Worm (Caenorhabditis elegans) whole organism, young adult: ENCODE measurements around the gene aqp-10.

ENCODE experiments used
- B0019.2 ChIP-seq: fragments of 200-800 bp; sonication (Bioruptor generic); conservative IDR thresholded peaks from 2 replicates; pipeline ENCODE4 v1.3.6; 2022; ENCODE audit warnings: missing genetic modification reagents, missing genetic modification characterization, missing compliant biosample characterization
- B0035.1 ChIP-seq: sonication (generic microtip); optimal IDR thresholded peaks from 2 replicates; lab custom pipeline; 2016; ENCODE audit warnings: missing genetic modification characterization, mild to moderate bottlenecking, missing compliant biosample characterization, missing genotype, missing genetic modification reagents
- C17E4.6 ChIP-seq: fragments of 200-800 bp; sonication (Bioruptor generic); IDR thresholded peaks from 2 replicates; pipeline ENCODE4 v1.3.6; 2022; ENCODE audit warnings: missing genetic modification reagents, missing genetic modification characterization, missing compliant biosample characterization
- D2030.7 ChIP-seq: fragments of 200-800 bp; sonication (Bioruptor generic); IDR thresholded peaks from 2 replicates; pipeline ENCODE4 v1.3.6; 2022; ENCODE audit warnings: missing genetic modification reagents, missing genetic modification characterization, missing compliant biosample characterization
- F33H1.4 ChIP-seq: fragments of 200-800 bp; sonication (Bioruptor generic); IDR thresholded peaks from 2 replicates; pipeline ENCODE4 v1.3.6; 2022; ENCODE audit warnings: missing genetic modification reagents, missing genetic modification characterization, missing compliant biosample characterization
- T26A5.8 ChIP-seq: sonication (generic microtip); optimal IDR thresholded peaks from 2 replicates; lab custom pipeline; 2016; ENCODE audit warnings: missing genetic modification characterization, missing compliant biosample characterization
- Y79H2A.3 ChIP-seq: fragments of 200-800 bp; sonication (Bioruptor generic); conservative IDR thresholded peaks from 2 replicates; pipeline ENCODE4 v1.3.6; 2022; ENCODE audit warnings: missing genetic modification reagents, missing genetic modification characterization, missing compliant biosample characterization
- akir-1 ChIP-seq: fragments of 200-800 bp; sonication (Bioruptor generic); optimal IDR thresholded peaks from 2 replicates; lab custom pipeline; 2018; ENCODE audit warnings: mild to moderate bottlenecking, missing genetic modification characterization, moderate library complexity, missing compliant biosample characterization
- aptf-2 ChIP-seq: fragments of 200-800 bp; sonication (Bioruptor generic); conservative IDR thresholded peaks from 2 replicates; pipeline ENCODE4 v1.3.6; 2022; ENCODE audit warnings: missing genetic modification reagents, missing genetic modification characterization, missing compliant biosample characterization
- athp-1 ChIP-seq: sonication (generic microtip); optimal IDR thresholded peaks from 2 replicates; lab custom pipeline; 2017; ENCODE audit warnings: mild to moderate bottlenecking, missing genetic modification characterization, missing compliant biosample characterization
- attf-6 ChIP-seq: fragments of 200-800 bp; sonication (Bioruptor generic); IDR thresholded peaks from 2 replicates; pipeline ENCODE4 v1.3.6; 2022; ENCODE audit warnings: missing genetic modification reagents, missing genetic modification characterization, missing compliant biosample characterization
- ccch-3 ChIP-seq: fragments of 200-800 bp; sonication (Bioruptor generic); optimal IDR thresholded peaks from 2 replicates; lab custom pipeline; 2018; ENCODE audit warnings: mild to moderate bottlenecking, missing genetic modification characterization, missing compliant biosample characterization
- ceh-91 ChIP-seq: fragments of 200-800 bp; sonication (Bioruptor generic); IDR thresholded peaks from 2 replicates; pipeline ENCODE4 v1.3.6; 2022; ENCODE audit warnings: missing genetic modification reagents, missing genetic modification characterization, missing compliant biosample characterization
- dpff-1 ChIP-seq: sonication (generic microtip); optimal IDR thresholded peaks from 2 replicates; lab custom pipeline; 2017; ENCODE audit warnings: mild to moderate bottlenecking, missing genetic modification characterization, missing compliant biosample characterization
- egrh-3 ChIP-seq: fragments of 200-800 bp; sonication (Bioruptor generic); IDR thresholded peaks from 2 replicates; pipeline ENCODE4 v1.3.6; 2022; ENCODE audit warnings: missing genetic modification reagents, missing genetic modification characterization, missing compliant biosample characterization
- hlh-26 ChIP-seq: fragments of 200-800 bp; sonication (Bioruptor generic); conservative IDR thresholded peaks from 2 replicates; pipeline ENCODE4 v1.3.6; 2022; ENCODE audit warnings: missing genetic modification reagents, missing genetic modification characterization, missing compliant biosample characterization
- lag-1 ChIP-seq: fragments of 200-800 bp; sonication (Bioruptor generic); IDR thresholded peaks from 2 replicates; pipeline ENCODE4 v1.3.6; 2022; ENCODE audit warnings: missing genetic modification reagents, missing genetic modification characterization, missing compliant biosample characterization
- lin-35 ChIP-seq, 3 experiments: fragments of 150-350 bp in 2 of 3; sonication (generic microtip) in 1 of 3; optimal IDR thresholded peaks; 2 replicates each; lab custom pipeline; 2014 to 2018; ENCODE audit warnings: missing biosample characterization in 3 of 3, missing genetic modification characterization in 3 of 3, missing genetic modification reagents in 3 of 3
- lin-40 ChIP-seq: sonication (generic microtip); optimal IDR thresholded peaks from 2 replicates; lab custom pipeline; 2016; ENCODE audit warnings: missing genetic modification characterization, mild to moderate bottlenecking, missing compliant biosample characterization, missing genotype, missing genetic modification reagents
- lir-1 ChIP-seq: fragments of 200-800 bp; sonication (Bioruptor generic); conservative IDR thresholded peaks from 2 replicates; pipeline ENCODE4 v1.3.6; 2022; ENCODE audit warnings: missing genetic modification reagents, missing genetic modification characterization, missing compliant biosample characterization
- lsl-1 ChIP-seq: fragments of 200-800 bp; sonication (Bioruptor generic); optimal IDR thresholded peaks from 2 replicates; lab custom pipeline; 2018; ENCODE audit warnings: mild to moderate bottlenecking, missing genetic modification characterization, moderate library complexity, missing compliant biosample characterization
- madf-8 ChIP-seq: fragments of 200-800 bp; sonication (Bioruptor generic); conservative IDR thresholded peaks from 2 replicates; pipeline ENCODE4 v1.3.6; 2022; ENCODE audit warnings: missing genetic modification reagents, missing genetic modification characterization, missing compliant biosample characterization
- nfya-2 ChIP-seq: fragments of 200-800 bp; sonication (Bioruptor generic); IDR thresholded peaks from 2 replicates; pipeline ENCODE4 v1.3.6; 2022; ENCODE audit warnings: missing genetic modification reagents, missing genetic modification characterization, missing compliant biosample characterization
- nfyb-1 ChIP-seq: fragments of 200-800 bp; sonication (Bioruptor generic); IDR thresholded peaks from 2 replicates; pipeline ENCODE4 v1.3.6; 2022; ENCODE audit warnings: missing genetic modification reagents, missing genetic modification characterization, missing compliant biosample characterization
- nhr-120 ChIP-seq: fragments of 200-800 bp; sonication (Bioruptor generic); IDR thresholded peaks from 2 replicates; pipeline ENCODE4 v1.3.6; 2022; ENCODE audit warnings: missing genetic modification characterization, missing compliant biosample characterization
- nhr-27 ChIP-seq: fragments of 200-800 bp; sonication (Bioruptor generic); optimal IDR thresholded peaks from 2 replicates; lab custom pipeline; 2018; ENCODE audit warnings: mild to moderate bottlenecking, missing genetic modification characterization, moderate library complexity, missing compliant biosample characterization
- nhr-80 ChIP-seq: sonication (generic microtip); optimal IDR thresholded peaks from 2 replicates; lab custom pipeline; 2016; ENCODE audit warnings: missing genetic modification characterization, missing compliant biosample characterization
- pha-4 ChIP-seq: fragments of 150-350 bp; sonication (generic microtip); optimal IDR thresholded peaks from 2 replicates; lab custom pipeline; 2014; ENCODE audit warnings: missing biosample characterization, missing genetic modification reagents, missing genetic modification characterization
- rec-8 ChIP-seq, 2 experiments: sonication (generic microtip); optimal IDR thresholded peaks; 2 replicates each; lab custom pipeline; 2016; ENCODE audit warnings: mild to moderate bottlenecking in 2 of 2, missing genetic modification characterization in 2 of 2, missing genetic modification reagents in 2 of 2, missing genotype in 2 of 2, missing biosample characterization in 1 of 2, missing compliant biosample characterization in 1 of 2, moderate library complexity in 1 of 2
- tbp1 ChIP-seq: fragments of 200-800 bp; sonication (Bioruptor generic); optimal IDR thresholded peaks from 2 replicates; lab custom pipeline; 2018; ENCODE audit warnings: mild to moderate bottlenecking, missing genetic modification characterization, missing compliant biosample characterization
- tlf-1 ChIP-seq: fragments of 200-800 bp; sonication (Bioruptor generic); optimal IDR thresholded peaks from 2 replicates; lab custom pipeline; 2018; ENCODE audit warnings: mild to moderate bottlenecking, missing genetic modification characterization, missing compliant biosample characterization
- zim-3 ChIP-seq: sonication (generic microtip); optimal IDR thresholded peaks from 2 replicates; lab custom pipeline; 2017; ENCODE audit warnings: mild to moderate bottlenecking, missing genetic modification characterization, moderate library complexity, missing compliant biosample characterization
- ztf-18 ChIP-seq: sonication (generic microtip); optimal IDR thresholded peaks from 2 replicates; lab custom pipeline; 2016; ENCODE audit warnings: missing genotype, mild to moderate bottlenecking, missing genetic modification characterization, missing compliant biosample characterization
- ztf-26 ChIP-seq: sonication (generic microtip); optimal IDR thresholded peaks from 2 replicates; lab custom pipeline; 2017; ENCODE audit warnings: missing genetic modification characterization, missing compliant biosample characterization
- ztf-28 ChIP-seq: fragments of 200-800 bp; sonication (Bioruptor generic); IDR thresholded peaks from 2 replicates; pipeline ENCODE4 v1.3.6; 2022; ENCODE audit warnings: missing genetic modification reagents, missing genetic modification characterization, missing compliant biosample characterization
- ztf-3 ChIP-seq: fragments of 200-800 bp; sonication (Bioruptor generic); optimal IDR thresholded peaks from 2 replicates; lab custom pipeline; 2018; ENCODE audit warnings: mild to moderate bottlenecking, missing genetic modification characterization, missing compliant biosample characterization

Gene aqp-10

ce11 chrII:9786215-9786614 is 16.6 kb upstream of the aqp-10 start:
- TF ChIP-seq ceh-91 (no peak), ztf-28 (GFP tag; lab: Robert Waterston, UW) (no peak), ztf-18 (tag; lab: Kevin White, UChicago) (no peak), attf-6 (GFP tag; lab: Robert Waterston, UW) (no peak), rec-8 (tag; optimal IDR thresholded peaks at IDR 0.05; lab: Kevin White, UChicago) (no peak), madf-8 (GFP tag; lab: Robert Waterston, UW) (no peak), ccch-3 (GFP tag; lab: Kevin White, UChicago) (no peak), T26A5.8 (tag; lab: Kevin White, UChicago) (no peak), nfya-2 (GFP tag; lab: Robert Waterston, UW) (no peak), C17E4.6 (no peak), lsl-1 (GFP tag; lab: Kevin White, UChicago) (no peak), aptf-2 (no peak), nfyb-1 (GFP tag; lab: Robert Waterston, UW) (no peak), lir-1 (GFP tag; lab: Robert Waterston, UW) (no peak), zim-3 (tag; lab: Kevin White, UChicago) (no peak), egrh-3 (GFP tag; lab: Robert Waterston, UW) (no peak), Y79H2A.3 (GFP tag; lab: Robert Waterston, UW) (no peak), B0019.2 (GFP tag; lab: Robert Waterston, UW) (no peak)

DNA sequence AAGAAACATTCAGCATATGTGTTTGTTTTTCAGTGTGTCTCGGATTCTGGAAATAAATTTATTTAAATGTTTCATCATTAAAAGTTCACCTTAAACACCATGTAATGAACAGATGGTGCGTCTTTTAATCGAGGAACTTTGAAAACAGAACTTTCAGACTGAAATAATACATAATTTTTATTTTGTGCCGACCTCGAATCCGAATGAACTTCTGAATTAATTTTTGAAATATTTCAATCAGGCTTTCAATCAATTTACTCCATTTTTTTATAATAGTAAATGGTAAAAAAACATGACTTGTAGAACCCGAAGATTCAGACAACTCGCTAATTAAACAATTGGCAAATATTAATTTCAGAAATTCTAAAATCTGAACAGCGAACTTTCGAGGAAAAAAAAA is 12.7 kb upstream of the aqp-10 start, which contains the start of gene T10B9.14:
TSS of gene T10B9.14 (minus strand) at position 101 of the 400 bp plus-strand sequence.
- TF ChIP-seq F33H1.4 (GFP tag; lab: Robert Waterston, UW) (no peak), nhr-27 (tag; lab: Kevin White, UChicago) (no peak), B0019.2 (GFP tag; lab: Robert Waterston, UW) (no peak), pha-4 (tag; lab: Kevin White, UChicago) (no peak), akir-1 (GFP tag; lab: Kevin White, UChicago) (no peak), lag-1 (GFP tag; lab: Robert Waterston, UW) (no peak), nhr-120 (GFP tag; lab: Robert Waterston, UW) (no peak), lsl-1 (GFP tag; lab: Kevin White, UChicago) (no peak), athp-1 (tag; lab: Kevin White, UChicago) (no peak), tlf-1 (no peak), lin-35 (GFP tag; optimal IDR thresholded peaks at IDR 0.05; lab: Kevin White, UChicago) (no peak), dpff-1 (tag; lab: Kevin White, UChicago) (no peak), ztf-26 (no peak), ztf-3 (no peak), tbp1 (GFP tag; lab: Kevin White, UChicago) (no peak), hlh-26 (GFP tag; lab: Robert Waterston, UW) (no peak), ceh-91 (no peak), B0035.1 (tag; lab: Kevin White, UChicago) (no peak), lin-40 (tag; lab: Kevin White, UChicago) (no peak)

DNA sequence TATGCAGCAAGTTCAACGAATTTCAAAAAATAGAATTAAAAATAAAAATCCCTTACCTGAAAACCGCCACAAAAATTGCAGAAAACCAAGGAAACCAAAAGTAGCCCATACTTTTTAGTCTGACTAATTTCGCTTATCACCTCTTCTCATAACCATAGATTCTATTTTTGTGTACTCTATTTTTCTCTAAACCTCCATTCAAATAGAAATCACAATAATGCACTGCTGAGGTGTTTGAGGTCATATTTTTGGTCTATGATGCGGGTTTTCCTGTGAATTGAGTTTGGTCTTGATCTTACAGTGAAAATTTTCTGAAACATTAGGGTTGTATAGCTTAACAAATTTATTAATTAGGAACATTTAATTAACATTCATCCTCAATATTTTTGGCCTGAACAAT is 12.2 kb upstream of the aqp-10 start, which contains the start of gene cyp-13A1:
TSS of gene cyp-13A1 (minus strand) at position 156 of the 400 bp plus-strand sequence.
- TF ChIP-seq egrh-3 (GFP tag; lab: Robert Waterston, UW) (no peak), nhr-80 (tag; lab: Kevin White, UChicago) (peak; percentile 55), D2030.7 (no peak)
